Fruit fly (Drosophila melanogaster): ENCODE measurements around the gene Ir85a.

Ir85a gene

dm6 chr3R:8846154-8846648, 51.7 kb downstream of the Ir85a start (continued):
- TF ChIP-seq Oaz (GFP tag; IDR thresholded peaks at IDR 0.05) (no peak), Ada2b (GFP tag; IDR thresholded peaks at IDR 0.05) (0 out of 2 replicates have a peak, but pooled peaks have one; percentile 24), Nf-YA (GFP tag; IDR thresholded peaks at IDR 0.05) (no peak), CG9817 (tag; optimal IDR thresholded peaks at IDR 0.05) (no peak), CG12942 (GFP tag; optimal IDR thresholded peaks at IDR 0.05) (no peak), lbe (GFP tag; optimal IDR thresholded peaks at IDR 0.05) (peak; percentile 23), CG11247 (GFP tag; IDR thresholded peaks at IDR 0.05) (no peak), CG9932 (GFP tag; IDR thresholded peaks at IDR 0.05) (peak; percentile 34; the same call in 1 of the 2 replicates), mld (GFP tag; IDR thresholded peaks at IDR 0.05; ENCODE audit: partially characterized antibody) (peak; percentile 22; the same call in 1 of the 3 replicates), CG6683 (GFP tag; optimal IDR thresholded peaks at IDR 0.05) (peak; percentile 46), insv (GFP tag; optimal IDR thresholded peaks at IDR 0.05) (peak in 1 of 2 experiments; percentile 83), Ets97D (GFP tag; optimal IDR thresholded peaks at IDR 0.05) (no peak), Taf1 (GFP tag; IDR thresholded peaks at IDR 0.05) (no peak), CG34422 (GFP tag; IDR thresholded peaks at IDR 0.05) (peak; percentile 66; the same call in 1 of the 3 replicates), CG10147 (GFP tag; optimal IDR thresholded peaks at IDR 0.05) (peak; percentile 73), dati (GFP tag; IDR thresholded peaks at IDR 0.05) (no peak), sug (tag; optimal IDR thresholded peaks at IDR 0.05) (peak; percentile 55), seq (GFP tag; IDR thresholded peaks at IDR 0.05) (no peak), CG10209 (GFP tag; optimal IDR thresholded peaks at IDR 0.05) (peak; percentile 43), tna (GFP tag; IDR thresholded peaks at IDR 0.05; ENCODE audit: partially characterized antibody) (peak; percentile 55; the same call in 1 of the 2 replicates), CG1832 (GFP tag; optimal IDR thresholded peaks at IDR 0.05) (no peak), lab (GFP tag; optimal IDR thresholded peaks at IDR 0.05) (peak; percentile 84), Dek (tag; optimal IDR thresholded peaks at IDR 0.05) (peak; percentile 19), CG33213 (GFP tag; optimal IDR thresholded peaks at IDR 0.05) (peak; percentile 58), CG7839 (tag; optimal IDR thresholded peaks at IDR 0.05) (peak; percentile 28), lov (optimal IDR thresholded peaks at IDR 0.05) (no peak), lov (GFP tag; IDR thresholded peaks at IDR 0.05) (peak; percentile 80; the same call in 2 of the 3 replicates), CG14860 (GFP tag; IDR thresholded peaks at IDR 0.05; ENCODE audit: partially characterized antibody) (no peak), esg (GFP tag; conservative IDR thresholded peaks at IDR 0.05) (no peak), CG13123 (GFP tag; optimal IDR thresholded peaks at IDR 0.05) (no peak), CG13296 (GFP tag; optimal IDR thresholded peaks at IDR 0.05) (peak; percentile 76), tgo (GFP tag; IDR thresholded peaks at IDR 0.05) (peak; percentile 23; the same call in 1 of the 3 replicates), ewg (GFP tag; optimal IDR thresholded peaks at IDR 0.05) (peak; percentile 62), wek (GFP tag; optimal IDR thresholded peaks at IDR 0.05) (peak; percentile 83), CG42726 (GFP tag; IDR thresholded peaks at IDR 0.05; ENCODE audit: partially characterized antibody) (peak; percentile 66; the same call in 1 of the 2 replicates), oc (tag; optimal IDR thresholded peaks at IDR 0.05) (peak; percentile 77), CG10274 (GFP tag; optimal IDR thresholded peaks at IDR 0.05) (no peak), CG7963 (GFP tag; IDR thresholded peaks at IDR 0.05; ENCODE audit: partially characterized antibody) (no peak), grau (tag; optimal IDR thresholded peaks at IDR 0.05) (peak; percentile 52), trh (GFP tag; optimal IDR thresholded peaks at IDR 0.05) (peak; percentile 10), Drgx (GFP tag; IDR thresholded peaks at IDR 0.05) (0 out of 2 replicates have a peak, but pooled peaks have one; percentile 39), danr (GFP tag; IDR thresholded peaks at IDR 0.05) (no peak), sd (tag; optimal IDR thresholded peaks at IDR 0.05) (peak; percentile 96), bowl (GFP tag; IDR thresholded peaks at IDR 0.05) (no peak), sqz (GFP tag; optimal IDR thresholded peaks at IDR 0.05) (peak; percentile 40), dpn (GFP tag; optimal IDR thresholded peaks at IDR 0.05) (peak; percentile 8 to 49), CG7928 (GFP tag; optimal IDR thresholded peaks at IDR 0.05) (no peak), wdn (GFP tag; IDR thresholded peaks at IDR 0.05) (no peak), ash1 (GFP tag; optimal IDR thresholded peaks at IDR 0.05) (peak; percentile 89), Hsf (GFP tag; optimal IDR thresholded peaks at IDR 0.05) (peak; percentile 28)

Measured in whole organism, embryonic.